Fruit fly (Drosophila melanogaster): ENCODE results near the gene CG11619.

CG11619 gene

dm6 chr3L:19027172-19027571, 39.0 kb upstream of the CG11619 start (continued):
- TF ChIP-seq lab (GFP tag; optimal IDR thresholded peaks at IDR 0.05): peak; percentile 57
- no peak for TF ChIP-seq nerfin-2 (GFP tag; IDR thresholded peaks at IDR 0.05; ENCODE audit: partially characterized antibody)
- no peak for TF ChIP-seq CG11247 (GFP tag; IDR thresholded peaks at IDR 0.05)
- no peak for TF ChIP-seq aop (GFP tag; IDR thresholded peaks at IDR 0.05)
- no peak for TF ChIP-seq CG10959 (GFP tag; IDR thresholded peaks at IDR 0.05)
- TF ChIP-seq btn (GFP tag; optimal IDR thresholded peaks at IDR 0.05): no peak
- no peak for TF ChIP-seq nerfin-1 (tag; optimal IDR thresholded peaks at IDR 0.05)
- TF ChIP-seq BEAF-32 (GFP tag; optimal IDR thresholded peaks at IDR 0.05): no peak
- TF ChIP-seq cato (GFP tag; optimal IDR thresholded peaks at IDR 0.05; ENCODE audit: borderline replicate concordance): no peak
- TF ChIP-seq grau (tag; optimal IDR thresholded peaks at IDR 0.05): no peak
- TF ChIP-seq CG11504 (tag; optimal IDR thresholded peaks at IDR 0.05): peak; percentile 35
- peak; percentile 3 for TF ChIP-seq CG17385 (GFP tag; optimal IDR thresholded peaks at IDR 0.05)
- no peak for TF ChIP-seq Dip2 (GFP tag; IDR thresholded peaks at IDR 0.05)
- TF ChIP-seq chinmo (GFP tag; IDR thresholded peaks at IDR 0.05; ENCODE audit: partially characterized antibody): no peak
- TF ChIP-seq bsh (GFP tag; optimal IDR thresholded peaks at IDR 0.05): peak in 1 of 2 experiments; percentile 6
- no peak for TF ChIP-seq jigr1 (GFP tag; IDR thresholded peaks at IDR 0.05)
- peak in 1 of 2 experiments; percentile 35 for TF ChIP-seq Hr51 (GFP tag; optimal IDR thresholded peaks at IDR 0.05)
- TF ChIP-seq vfl (GFP tag; optimal IDR thresholded peaks at IDR 0.05): no peak
- TF ChIP-seq Tbp (GFP tag; optimal IDR thresholded peaks at IDR 0.05): no peak
- peak; percentile 39 for TF ChIP-seq phol (tag; optimal IDR thresholded peaks at IDR 0.05)
- peak; percentile 5 for TF ChIP-seq CG2712 (tag; optimal IDR thresholded peaks at IDR 0.05)
- no peak for TF ChIP-seq CG8924 (tag; optimal IDR thresholded peaks at IDR 0.05)
- TF ChIP-seq CG32772 (GFP tag; IDR thresholded peaks at IDR 0.05): no peak
- TF ChIP-seq unpg (GFP tag; optimal IDR thresholded peaks at IDR 0.05): peak; percentile 23
- TF ChIP-seq p53 (GFP tag; optimal IDR thresholded peaks at IDR 0.05): no peak
- peak; percentile 6 for TF ChIP-seq CG15269 (tag; optimal IDR thresholded peaks at IDR 0.05)
- peak; percentile 12; the same call in 1 of the 3 replicates for TF ChIP-seq CG7357 (GFP tag; IDR thresholded peaks at IDR 0.05)
- no peak for TF ChIP-seq esg (GFP tag; conservative IDR thresholded peaks at IDR 0.05)
- no peak for TF ChIP-seq vnd (GFP tag; IDR thresholded peaks at IDR 0.05; ENCODE audit: partially characterized antibody)
- no peak for TF ChIP-seq CG10209 (GFP tag; optimal IDR thresholded peaks at IDR 0.05)
- TF ChIP-seq dpn (GFP tag; optimal IDR thresholded peaks at IDR 0.05): no peak
- TF ChIP-seq kah (GFP tag; optimal IDR thresholded peaks at IDR 0.05): no peak
- TF ChIP-seq CG3281 (GFP tag; optimal IDR thresholded peaks at IDR 0.05): peak; percentile 23
- no peak for TF ChIP-seq knrl (GFP tag; IDR thresholded peaks at IDR 0.05; ENCODE audit: partially characterized antibody)
- peak; percentile 51 for TF ChIP-seq dmrt99B (tag; optimal IDR thresholded peaks at IDR 0.05)
- TF ChIP-seq CoRest (tag; optimal IDR thresholded peaks at IDR 0.05): peak; percentile 4
- TF ChIP-seq crp (GFP tag; optimal IDR thresholded peaks at IDR 0.05): no peak
- no peak for TF ChIP-seq CG2202 (tag; optimal IDR thresholded peaks at IDR 0.05)
- no peak for TF ChIP-seq hkb (optimal IDR thresholded peaks at IDR 0.05)
- TF ChIP-seq hkb (GFP tag; IDR thresholded peaks at IDR 0.05): 0 out of 2 replicates have a peak, but pooled peaks have one; percentile 15
- TF ChIP-seq CG18619 (GFP tag; optimal IDR thresholded peaks at IDR 0.05): no peak
- no peak for TF ChIP-seq Hmr (GFP tag; optimal IDR thresholded peaks at IDR 0.05)
- TF ChIP-seq Fer1 (GFP tag; optimal IDR thresholded peaks at IDR 0.05): peak; percentile 13
- TF ChIP-seq CG2120 (GFP tag; optimal IDR thresholded peaks at IDR 0.05): peak; percentile 38
- TF ChIP-seq chm (GFP tag; IDR thresholded peaks at IDR 0.05): no peak
- peak; percentile 6 for TF ChIP-seq Meics (GFP tag; optimal IDR thresholded peaks at IDR 0.05)
- no peak for TF ChIP-seq sna (GFP tag; IDR thresholded peaks at IDR 0.05; ENCODE audit: partially characterized antibody)
- TF ChIP-seq Camta (GFP tag; optimal IDR thresholded peaks at IDR 0.05): no peak
- no peak for TF ChIP-seq D19B (GFP tag; optimal IDR thresholded peaks at IDR 0.05)
- no peak for TF ChIP-seq CG11695 (GFP tag; IDR thresholded peaks at IDR 0.05)
